Worm (Caenorhabditis elegans) whole organism, late embryonic: Measurements from ENCODE around the gene pitp-1.

ENCODE experiments used
- che-1 ChIP-seq: sonication (generic microtip); optimal IDR thresholded peaks from 2 replicates; lab custom pipeline; 2016; ENCODE audit warnings: mild to moderate bottlenecking, missing genetic modification characterization, missing compliant biosample characterization
- odd-2 ChIP-seq: sonication (generic microtip); optimal IDR thresholded peaks from 2 replicates; lab custom pipeline; 2017; ENCODE audit warnings: antibody characterized with exemption, mild to moderate bottlenecking, missing genetic modification characterization, missing compliant biosample characterization
- rnt-1 ChIP-seq: sonication (generic microtip); optimal IDR thresholded peaks from 2 replicates; lab custom pipeline; 2016; ENCODE audit warnings: missing genetic modification characterization, missing compliant biosample characterization
- syd-9 ChIP-seq: sonication (generic microtip); optimal IDR thresholded peaks from 2 replicates; lab custom pipeline; 2016; ENCODE audit warnings: mild to moderate bottlenecking, missing genetic modification characterization, moderate library complexity, missing compliant biosample characterization

ce11 chrIII:3564762-3565359 is 35.3 kb upstream of the pitp-1 start:
- TF ChIP-seq che-1 (tag; lab: Kevin White, UChicago) (no peak), rnt-1 (tag; lab: Kevin White, UChicago) (no peak), syd-9 (tag; lab: Kevin White, UChicago) (no peak), odd-2 (tag; lab: Kevin White, UChicago) (no peak)
